Fruit fly (Drosophila melanogaster) whole organism, embryonic: ENCODE measurements around the gene Eno.

ENCODE experiments used
- Adf1 ChIP-seq: fragments of 200-800 bp; sonication (Bioruptor generic); IDR thresholded peaks from 2 replicates; pipeline ENCODE4 v1.3.6; 2022; ENCODE audit warnings: missing biosample characterization, missing genetic modification characterization
- BtbVII ChIP-seq: fragments of 200-800 bp; sonication (Bioruptor generic); optimal IDR thresholded peaks from 3 replicates; lab custom pipeline; 2017; ENCODE audit warnings: missing biosample characterization, mild to moderate bottlenecking, missing genetic modification characterization
- CG10147 ChIP-seq: fragments of 200-800 bp; sonication (Bioruptor generic); optimal IDR thresholded peaks from 2 replicates; lab custom pipeline; 2019; ENCODE audit warnings: missing biosample characterization, mild to moderate bottlenecking, missing genetic modification characterization, moderate library complexity
- CG10979 ChIP-seq: fragments of 200-800 bp; sonication (Bioruptor generic); optimal IDR thresholded peaks from 2 replicates; lab custom pipeline; 2018; ENCODE audit warnings: missing biosample characterization, mild to moderate bottlenecking, missing genetic modification characterization, moderate library complexity
- CG11723 ChIP-seq: fragments of 200-800 bp; sonication (Bioruptor generic); optimal IDR thresholded peaks from 2 replicates; lab custom pipeline; 2017; ENCODE audit warnings: missing biosample characterization, mild to moderate bottlenecking, missing genetic modification characterization
- CG12744 ChIP-seq: fragments of 200-800 bp; sonication (Bioruptor generic); optimal IDR thresholded peaks from 2 replicates; lab custom pipeline; 2016; ENCODE audit warnings: missing biosample characterization, missing genetic modification characterization
- CG12769 ChIP-seq: fragments of 200-800 bp; sonication (Bioruptor generic); optimal IDR thresholded peaks from 2 replicates; lab custom pipeline; 2019; ENCODE audit warnings: missing biosample characterization, mild to moderate bottlenecking, missing genetic modification characterization, moderate library complexity
- CG14667 ChIP-seq: fragments of 200-800 bp; sonication (Bioruptor generic); IDR thresholded peaks from 2 replicates; pipeline ENCODE4 v1.3.6; 2022; ENCODE audit warnings: missing biosample characterization, missing genetic modification characterization
- CG17328 ChIP-seq: fragments of 200-800 bp; sonication (Bioruptor generic); IDR thresholded peaks from 2 replicates; pipeline ENCODE4 v1.3.6; 2022; ENCODE audit warnings: missing biosample characterization, missing genetic modification characterization
- CG17359 ChIP-seq: fragments of 200-800 bp; sonication (Bioruptor generic); optimal IDR thresholded peaks from 3 replicates; lab custom pipeline; 2018; ENCODE audit warnings: missing biosample characterization, mild to moderate bottlenecking, missing genetic modification characterization, moderate library complexity
- CG2116 ChIP-seq: fragments of 200-800 bp; sonication (Bioruptor generic); optimal IDR thresholded peaks from 3 replicates; lab custom pipeline; 2018; ENCODE audit warnings: missing biosample characterization, mild to moderate bottlenecking, missing genetic modification characterization
- CG31365 ChIP-seq: fragments of 200-800 bp; sonication (Bioruptor generic); optimal IDR thresholded peaks from 2 replicates; lab custom pipeline; 2018; ENCODE audit warnings: missing biosample characterization, mild to moderate bottlenecking, missing genetic modification characterization
- CG32532 ChIP-seq: fragments of 200-800 bp; sonication (Bioruptor generic); IDR thresholded peaks from 2 replicates; pipeline ENCODE4 v1.3.6; 2022; ENCODE audit warnings: missing biosample characterization, missing genetic modification characterization
- CG32767 ChIP-seq: fragments of 200-800 bp; sonication (Bioruptor generic); IDR thresholded peaks from 2 replicates; pipeline ENCODE4 v1.3.6; 2022; ENCODE audit warnings: missing biosample characterization, missing genetic modification characterization
- CG3847 ChIP-seq: fragments of 200-800 bp; sonication (Bioruptor generic); IDR thresholded peaks from 2 replicates; pipeline ENCODE4 v1.3.6; 2022; ENCODE audit warnings: missing biosample characterization, missing genetic modification characterization
- CG7745 ChIP-seq: fragments of 200-800 bp; sonication (Bioruptor generic); optimal IDR thresholded peaks from 2 replicates; lab custom pipeline; 2018; ENCODE audit warnings: missing biosample characterization, mild to moderate bottlenecking, missing genetic modification characterization, moderate library complexity
- CG8924 ChIP-seq: fragments of 200-800 bp; optimal IDR thresholded peaks from 3 replicates; lab custom pipeline; 2019; ENCODE audit warnings: missing biosample characterization, mild to moderate bottlenecking, missing genetic modification characterization, moderate library complexity
- CTCF ChIP-seq: fragments of 200-800 bp; sonication (Bioruptor generic); optimal IDR thresholded peaks from 2 replicates; lab custom pipeline; 2017; ENCODE audit warnings: missing biosample characterization, mild to moderate bottlenecking, missing genetic modification characterization, moderate library complexity
- Dll ChIP-seq: fragments of 200-800 bp; sonication (Bioruptor generic); IDR thresholded peaks from 4 replicates; pipeline ENCODE4 v1.3.6; 2022; ENCODE audit warnings: missing biosample characterization, missing genetic modification characterization; ENCODE audit not compliant: partially characterized antibody
- Dref ChIP-seq: fragments of 200-800 bp; sonication (Bioruptor generic); IDR thresholded peaks from 2 replicates; pipeline ENCODE4 v1.3.6; 2022; ENCODE audit warnings: missing biosample characterization, missing genetic modification characterization
- E2f2 ChIP-seq: fragments of 200-800 bp; sonication (Bioruptor generic); IDR thresholded peaks from 2 replicates; pipeline ENCODE4 v1.3.6; 2022; ENCODE audit warnings: missing biosample characterization, missing genetic modification characterization
- H15 ChIP-seq: fragments of 200-800 bp; sonication (Bioruptor generic); IDR thresholded peaks from 3 replicates; pipeline ENCODE4 v1.3.6; 2022; ENCODE audit warnings: missing biosample characterization, missing genetic modification characterization
- HLH4C ChIP-seq: fragments of 200-800 bp; sonication (Bioruptor generic); IDR thresholded peaks from 3 replicates; pipeline ENCODE4 v1.3.6; 2022; ENCODE audit warnings: missing biosample characterization, missing genetic modification characterization; ENCODE audit not compliant: partially characterized antibody
- HLH54F ChIP-seq: fragments of 200-800 bp; sonication (Bioruptor generic); optimal IDR thresholded peaks from 3 replicates; lab custom pipeline; 2016; ENCODE audit warnings: missing biosample characterization, missing genetic modification characterization
- HmgD ChIP-seq: fragments of 200-800 bp; sonication (Bioruptor generic); optimal IDR thresholded peaks from 3 replicates; lab custom pipeline; 2016; ENCODE audit warnings: missing biosample characterization, missing genetic modification characterization
- MESR4 ChIP-seq: fragments of 200-800 bp; sonication (Bioruptor generic); optimal IDR thresholded peaks from 2 replicates; lab custom pipeline; 2018; ENCODE audit warnings: missing biosample characterization, mild to moderate bottlenecking, missing genetic modification characterization, moderate library complexity
- Oli ChIP-seq: fragments of 200-800 bp; sonication (Bioruptor generic); optimal IDR thresholded peaks from 2 replicates; lab custom pipeline; 2018; ENCODE audit warnings: missing biosample characterization, mild to moderate bottlenecking, missing genetic modification characterization, moderate library complexity
- Rfx ChIP-seq: fragments of 200-800 bp; sonication (Bioruptor generic); IDR thresholded peaks from 2 replicates; pipeline ENCODE4 v1.3.6; 2022; ENCODE audit warnings: missing biosample characterization, missing genetic modification characterization
- Ssrp ChIP-seq: fragments of 200-800 bp; sonication (Bioruptor generic); optimal IDR thresholded peaks from 2 replicates; lab custom pipeline; 2018; ENCODE audit warnings: missing biosample characterization, mild to moderate bottlenecking, missing genetic modification characterization, moderate library complexity
- abd-A ChIP-seq: fragments of 200-800 bp; sonication (Bioruptor generic); optimal IDR thresholded peaks from 3 replicates; lab custom pipeline; 2019; ENCODE audit warnings: missing biosample characterization, mild to moderate bottlenecking, missing genetic modification characterization, moderate library complexity
- caup ChIP-seq: fragments of 200-800 bp; sonication (Bioruptor generic); optimal IDR thresholded peaks from 3 replicates; lab custom pipeline; 2017; ENCODE audit warnings: missing biosample characterization, mild to moderate bottlenecking, missing genetic modification characterization, moderate library complexity; ENCODE audit not compliant: severe bottlenecking
- crc ChIP-seq: fragments of 200-800 bp; sonication (Bioruptor generic); optimal IDR thresholded peaks from 2 replicates; lab custom pipeline; 2016; ENCODE audit warnings: missing biosample characterization, missing genetic modification characterization
- dati ChIP-seq: fragments of 200-800 bp; sonication (Bioruptor generic); IDR thresholded peaks from 2 replicates; pipeline ENCODE4 v1.3.6; 2022; ENCODE audit warnings: missing biosample characterization, missing genetic modification characterization
- dm ChIP-seq: fragments of 200-800 bp; sonication (Bioruptor generic); optimal IDR thresholded peaks from 3 replicates; lab custom pipeline; 2016; ENCODE audit warnings: missing biosample characterization, missing genetic modification characterization
- esg ChIP-seq: fragments of 200-800 bp; sonication (Bioruptor generic); conservative IDR thresholded peaks from 2 replicates; pipeline ENCODE4 v1.3.6; 2022; ENCODE audit warnings: missing biosample characterization, missing genetic modification characterization
- gce ChIP-seq: fragments of 200-800 bp; sonication (Bioruptor generic); IDR thresholded peaks from 3 replicates; pipeline ENCODE4 v1.3.6; 2022; ENCODE audit warnings: missing biosample characterization, missing genetic modification characterization
- hbn ChIP-seq: fragments of 200-800 bp; sonication (Bioruptor generic); IDR thresholded peaks from 2 replicates; pipeline ENCODE4 v1.3.6; 2022; ENCODE audit warnings: missing biosample characterization, missing genetic modification characterization; ENCODE audit not compliant: partially characterized antibody
- lab ChIP-seq: fragments of 200-800 bp; sonication (Bioruptor generic); optimal IDR thresholded peaks from 3 replicates; lab custom pipeline; 2017; ENCODE audit warnings: missing biosample characterization, missing genetic modification characterization, mild to moderate bottlenecking, moderate library complexity, missing genetic modification reagents
- mld ChIP-seq: fragments of 200-800 bp; sonication (Bioruptor generic); IDR thresholded peaks from 3 replicates; pipeline ENCODE4 v1.3.6; 2022; ENCODE audit warnings: missing biosample characterization, missing genetic modification characterization; ENCODE audit not compliant: partially characterized antibody
- oc ChIP-seq: fragments of 200-800 bp; sonication (Bioruptor generic); optimal IDR thresholded peaks from 2 replicates; lab custom pipeline; 2018; ENCODE audit warnings: missing biosample characterization, mild to moderate bottlenecking, missing genetic modification characterization, moderate library complexity
- psq ChIP-seq: fragments of 200-800 bp; sonication (Bioruptor generic); optimal IDR thresholded peaks from 2 replicates; lab custom pipeline; 2017; ENCODE audit warnings: missing biosample characterization, missing genetic modification characterization
- pzg ChIP-seq: fragments of 200-800 bp; sonication (Bioruptor generic); optimal IDR thresholded peaks from 3 replicates; lab custom pipeline; 2018; ENCODE audit warnings: missing biosample characterization, mild to moderate bottlenecking, missing genetic modification characterization, moderate library complexity
- ranshi ChIP-seq: fragments of 200-800 bp; sonication (Bioruptor generic); IDR thresholded peaks from 2 replicates; pipeline ENCODE4 v1.3.6; 2022; ENCODE audit warnings: missing biosample characterization, missing genetic modification characterization
- ssp ChIP-seq: fragments of 200-800 bp; sonication (Bioruptor generic); IDR thresholded peaks from 2 replicates; pipeline ENCODE4 v1.3.6; 2022; ENCODE audit warnings: missing biosample characterization, missing genetic modification characterization
- stc ChIP-seq: fragments of 200-800 bp; sonication (Bioruptor generic); IDR thresholded peaks from 2 replicates; pipeline ENCODE4 v1.3.6; 2022; ENCODE audit warnings: missing biosample characterization, missing genetic modification characterization
- tna ChIP-seq: fragments of 200-800 bp; sonication (Bioruptor generic); IDR thresholded peaks from 2 replicates; pipeline ENCODE4 v1.3.6; 2022; ENCODE audit warnings: missing biosample characterization, missing genetic modification characterization; ENCODE audit not compliant: partially characterized antibody
- trem ChIP-seq: fragments of 200-800 bp; optimal IDR thresholded peaks from 3 replicates; lab custom pipeline; 2019; ENCODE audit warnings: missing biosample characterization, mild to moderate bottlenecking, missing genetic modification characterization, moderate library complexity
- tup ChIP-seq: fragments of 200-800 bp; sonication (Bioruptor generic); optimal IDR thresholded peaks from 2 replicates; lab custom pipeline; 2016; ENCODE audit warnings: missing biosample characterization, mild to moderate bottlenecking, missing genetic modification characterization, moderate library complexity
- wor ChIP-seq: fragments of 200-800 bp; sonication (Bioruptor generic); IDR thresholded peaks from 2 replicates; pipeline ENCODE4 v1.3.6; 2022; ENCODE audit warnings: missing biosample characterization, missing genetic modification characterization
- zf30C ChIP-seq: fragments of 200-800 bp; sonication (Bioruptor generic); optimal IDR thresholded peaks from 3 replicates; lab custom pipeline; 2018; ENCODE audit warnings: missing biosample characterization, mild to moderate bottlenecking, missing genetic modification characterization

The Eno gene

dm6 chr2L:1756351-1756750, 26.9 kb upstream of the Eno start, which contains the start of gene Gr22f:
Gene Gr22f (minus strand): TSS chr2L:1756451.
- TF ChIP-seq psq (GFP tag; lab: Kevin White, UChicago) (no peak), CG17359 (tag; lab: Kevin White, UChicago) (no peak), crc (GFP tag; lab: Kevin White, UChicago) (no peak), CG32532 (no peak), CG12744 (GFP tag; lab: Kevin White, UChicago) (no peak), Ssrp (tag; lab: Kevin White, UChicago) (no peak), CG11723 (GFP tag; lab: Kevin White, UChicago) (no peak), CG10147 (GFP tag; lab: Kevin White, UChicago) (no peak), HmgD (no peak), dm (GFP tag; lab: Kevin White, UChicago) (no peak), CG7745 (tag; lab: Kevin White, UChicago) (no peak), BtbVII (GFP tag; lab: Kevin White, UChicago) (no peak), CG3847 (GFP tag; lab: Robert Waterston, UW) (no peak), tup (no peak)

- TF ChIP-seq mld (GFP tag; lab: Robert Waterston, UW) (peak; percentile 60; the same call in 1 of the 3 replicates), gce (GFP tag; lab: Robert Waterston, UW) (no peak), CG32767 (GFP tag; lab: Robert Waterston, UW) (no peak), zf30C (no peak), ssp (GFP tag; lab: Robert Waterston, UW) (no peak), oc (tag; lab: Kevin White, UChicago) (no peak), Dll (GFP tag; lab: Robert Waterston, UW) (peak; percentile 90), Adf1 (no peak), HLH4C (GFP tag; lab: Robert Waterston, UW) (peak; percentile 74), wor (no peak), H15 (GFP tag; lab: Robert Waterston, UW) (no peak), CG8924 (tag; lab: Kevin White, UChicago) (no peak), CG2116 (GFP tag; lab: Kevin White, UChicago) (peak; percentile 21), CG31365 (tag; lab: Kevin White, UChicago) (no peak), esg (GFP tag; lab: Robert Waterston, UW) (no peak), CG10979 (tag; lab: Kevin White, UChicago) (no peak), hbn (GFP tag; lab: Robert Waterston, UW) (peak; percentile 80), CG17328 (GFP tag; lab: Robert Waterston, UW) (0 out of 2 replicates have a peak, but pooled peaks have one; percentile 17), CG12769 (tag; lab: Kevin White, UChicago) (no peak), pzg (GFP tag; lab: Kevin White, UChicago) (peak; percentile 52), Dref (peak; percentile 77), CTCF (GFP tag; lab: Kevin White, UChicago) (no peak), HLH54F (GFP tag; lab: Kevin White, UChicago) (no peak), ranshi (GFP tag; lab: Robert Waterston, UW) (no peak), CG12744 (GFP tag; lab: Kevin White, UChicago) (no peak), stc (GFP tag; lab: Robert Waterston, UW) (no peak), E2f2 (GFP tag; lab: Robert Waterston, UW) (peak; percentile 56), Ssrp (tag; lab: Kevin White, UChicago) (no peak), dati (GFP tag; lab: Robert Waterston, UW) (no peak), Rfx (GFP tag; lab: Robert Waterston, UW) (peak; percentile 45), CG14667 (GFP tag; lab: Robert Waterston, UW) (no peak), MESR4 (GFP tag; lab: Kevin White, UChicago) (peak; percentile 59), tna (GFP tag; lab: Robert Waterston, UW) (peak; percentile 67), trem (tag; lab: Kevin White, UChicago) (peak; percentile 63), Oli (tag; lab: Kevin White, UChicago) (no peak), caup (GFP tag; lab: Kevin White, UChicago) (no peak), lab (GFP tag; lab: Kevin White, UChicago) (no peak), abd-A (tag; lab: Kevin White, UChicago) (no peak)
Observed at dm6 chr2L:1751953-1752352, 22.5 kb upstream of the Eno start, which contains the start of the genes CG17712 and CG17648. Gene CG17712 (minus strand): TSS chr2L:1752122. Gene CG17648 (plus strand): TSS chr2L:1752308.
